Fruit fly (Drosophila melanogaster) whole organism, embryonic: Measurements from ENCODE around the gene mRpL4.

ENCODE experiments used
- Blimp-1 ChIP-seq: fragments of 200-800 bp; sonication (Bioruptor generic); optimal IDR thresholded peaks from 3 replicates; lab custom pipeline; 2018; ENCODE audit warnings: missing biosample characterization, missing genetic modification characterization, mild to moderate bottlenecking, moderate library complexity, missing genetic modification reagents
- CG10462 ChIP-seq: fragments of 200-800 bp; sonication (Bioruptor generic); optimal IDR thresholded peaks from 2 replicates; lab custom pipeline; 2016; ENCODE audit warnings: missing biosample characterization, missing genetic modification characterization
- CG11695 ChIP-seq: fragments of 200-800 bp; sonication (Bioruptor generic); IDR thresholded peaks from 3 replicates; pipeline ENCODE4 v1.3.6; 2022; ENCODE audit warnings: missing biosample characterization, missing genetic modification characterization
- CG14965 ChIP-seq: fragments of 200-800 bp; sonication (Bioruptor generic); optimal IDR thresholded peaks from 2 replicates; lab custom pipeline; 2016; ENCODE audit warnings: missing biosample characterization, missing genetic modification characterization, borderline replicate concordance
- CG15011 ChIP-seq: fragments of 200-800 bp; sonication (Bioruptor generic); optimal IDR thresholded peaks from 3 replicates; lab custom pipeline; 2018; ENCODE audit warnings: missing biosample characterization, mild to moderate bottlenecking, missing genetic modification characterization
- CG18764 ChIP-seq: fragments of 200-800 bp; sonication (Bioruptor generic); optimal IDR thresholded peaks from 3 replicates; lab custom pipeline; 2016; ENCODE audit warnings: missing biosample characterization, missing genetic modification characterization
- CG30403 ChIP-seq: fragments of 200-800 bp; sonication (Bioruptor generic); optimal IDR thresholded peaks from 3 replicates; lab custom pipeline; 2016; ENCODE audit warnings: missing biosample characterization, missing genetic modification characterization
- CG4617 ChIP-seq: fragments of 200-800 bp; sonication (Bioruptor generic); optimal IDR thresholded peaks from 3 replicates; lab custom pipeline; 2016; ENCODE audit warnings: missing biosample characterization, missing genetic modification characterization, borderline replicate concordance
- CG4730 ChIP-seq: fragments of 200-800 bp; sonication (Bioruptor generic); IDR thresholded peaks from 2 replicates; pipeline ENCODE4 v1.3.6; 2022; ENCODE audit warnings: missing biosample characterization, missing genetic modification characterization
- CG5245 ChIP-seq: fragments of 200-800 bp; sonication (Bioruptor generic); optimal IDR thresholded peaks from 3 replicates; lab custom pipeline; 2016; ENCODE audit warnings: missing biosample characterization, missing genetic modification characterization
- CG6654 ChIP-seq: fragments of 200-800 bp; sonication (Bioruptor generic); optimal IDR thresholded peaks from 2 replicates; lab custom pipeline; 2017; ENCODE audit warnings: missing biosample characterization, mild to moderate bottlenecking, missing genetic modification characterization
- CG8290 ChIP-seq, 3 experiments: fragments of 200-800 bp; sonication (Bioruptor generic); optimal IDR thresholded peaks; 2 replicates each; lab custom pipeline; 2016 to 2019; ENCODE audit warnings: missing biosample characterization in 3 of 3, missing genetic modification characterization in 3 of 3, mild to moderate bottlenecking in 2 of 3, moderate library complexity in 1 of 3
- CG9876 ChIP-seq: fragments of 200-800 bp; sonication (Bioruptor generic); optimal IDR thresholded peaks from 2 replicates; lab custom pipeline; 2016; ENCODE audit warnings: missing biosample characterization, missing genetic modification characterization
- Deaf1 ChIP-seq: fragments of 200-800 bp; optimal IDR thresholded peaks from 3 replicates; lab custom pipeline; 2019; ENCODE audit warnings: missing biosample characterization, mild to moderate bottlenecking, missing genetic modification characterization, moderate library complexity
- Dll ChIP-seq: fragments of 200-800 bp; sonication (Bioruptor generic); IDR thresholded peaks from 4 replicates; pipeline ENCODE4 v1.3.6; 2022; ENCODE audit warnings: missing biosample characterization, missing genetic modification characterization; ENCODE audit not compliant: partially characterized antibody
- E2f1 ChIP-seq: fragments of 200-800 bp; sonication (Bioruptor generic); IDR thresholded peaks from 2 replicates; pipeline ENCODE4 v1.3.6; 2022; ENCODE audit warnings: missing biosample characterization, missing genetic modification characterization
- Lim3 ChIP-seq: fragments of 200-800 bp; sonication (Bioruptor generic); IDR thresholded peaks from 2 replicates; pipeline ENCODE4 v1.3.6; 2022; ENCODE audit warnings: missing biosample characterization, missing genetic modification characterization
- Lpt ChIP-seq: fragments of >200 bp; optimal IDR thresholded peaks from 2 replicates; lab custom pipeline; 2018; ENCODE audit warnings: missing biosample characterization, missing genetic modification characterization
- MBD-R2 ChIP-seq: fragments of 200-800 bp; sonication (Bioruptor generic); IDR thresholded peaks from 2 replicates; pipeline ENCODE4 v1.3.6; 2022; ENCODE audit warnings: missing biosample characterization, missing genetic modification characterization
- Neu2 ChIP-seq: fragments of 200-800 bp; sonication (Bioruptor generic); optimal IDR thresholded peaks from 3 replicates; lab custom pipeline; 2016; ENCODE audit warnings: missing biosample characterization, missing genetic modification characterization, borderline replicate concordance
- Taf1 ChIP-seq: fragments of 200-800 bp; sonication (Bioruptor generic); IDR thresholded peaks from 2 replicates; pipeline ENCODE4 v1.3.6; 2022; ENCODE audit warnings: missing biosample characterization, missing genetic modification characterization
- amos ChIP-seq: fragments of 200-800 bp; sonication (Bioruptor generic); IDR thresholded peaks from 2 replicates; pipeline ENCODE4 v1.3.6; 2022; ENCODE audit warnings: missing biosample characterization, missing genetic modification characterization; ENCODE audit not compliant: partially characterized antibody
- ap ChIP-seq: fragments of 200-800 bp; sonication (Bioruptor generic); IDR thresholded peaks from 2 replicates; pipeline ENCODE4 v1.3.6; 2022; ENCODE audit warnings: missing biosample characterization, missing genetic modification characterization
- ato ChIP-seq: fragments of 200-800 bp; sonication (Bioruptor generic); IDR thresholded peaks from 2 replicates; pipeline ENCODE4 v1.3.6; 2022; ENCODE audit warnings: missing biosample characterization, missing genetic modification characterization; ENCODE audit not compliant: partially characterized antibody
- bbx ChIP-seq: fragments of 200-800 bp; sonication (Bioruptor generic); IDR thresholded peaks from 2 replicates; pipeline ENCODE4 v1.3.6; 2022; ENCODE audit warnings: missing biosample characterization, missing genetic modification characterization; ENCODE audit not compliant: partially characterized antibody
- bcd ChIP-seq: fragments of 200-800 bp; sonication (Bioruptor generic); optimal IDR thresholded peaks from 2 replicates; lab custom pipeline; 2017; ENCODE audit warnings: missing biosample characterization, mild to moderate bottlenecking, missing genetic modification characterization
- br ChIP-seq: fragments of >200 bp; optimal IDR thresholded peaks from 2 replicates; lab custom pipeline; 2017
- cg ChIP-seq: fragments of 200-800 bp; sonication (Bioruptor generic); optimal IDR thresholded peaks from 3 replicates; lab custom pipeline; 2019; ENCODE audit warnings: missing biosample characterization, mild to moderate bottlenecking, missing genetic modification characterization, moderate library complexity
- croc ChIP-seq: fragments of 200-800 bp; sonication (Bioruptor generic); conservative IDR thresholded peaks from 3 replicates; pipeline ENCODE4 v1.3.6; 2022; ENCODE audit warnings: missing biosample characterization, missing genetic modification characterization
- crp ChIP-seq, 2 experiments: fragments of 200-800 bp; sonication (Bioruptor generic); optimal IDR thresholded peaks; 2 replicates in 1 of 2; 3 replicates in 1 of 2; lab custom pipeline; 2017; ENCODE audit warnings: missing biosample characterization in 2 of 2, missing genetic modification characterization in 2 of 2, mild to moderate bottlenecking in 1 of 2, moderate library complexity in 1 of 2
- dpn ChIP-seq, 2 experiments: fragments of 200-800 bp; sonication (Bioruptor generic); optimal IDR thresholded peaks; 3 replicates each; lab custom pipeline; 2016; ENCODE audit warnings: missing biosample characterization in 2 of 2, missing genetic modification characterization in 2 of 2
- ems ChIP-seq: fragments of 200-800 bp; sonication (Bioruptor generic); optimal IDR thresholded peaks from 3 replicates; lab custom pipeline; 2016; ENCODE audit warnings: missing biosample characterization, missing genetic modification characterization
- fu2 ChIP-seq: fragments of 200-800 bp; sonication (Bioruptor generic); optimal IDR thresholded peaks from 2 replicates; lab custom pipeline; 2016; ENCODE audit warnings: missing biosample characterization, missing genetic modification characterization
- gce ChIP-seq: fragments of 200-800 bp; sonication (Bioruptor generic); IDR thresholded peaks from 3 replicates; pipeline ENCODE4 v1.3.6; 2022; ENCODE audit warnings: missing biosample characterization, missing genetic modification characterization
- jing ChIP-seq: fragments of 200-800 bp; sonication (Bioruptor generic); optimal IDR thresholded peaks from 2 replicates; lab custom pipeline; 2018; ENCODE audit warnings: missing biosample characterization, mild to moderate bottlenecking, missing genetic modification characterization
- oc ChIP-seq: fragments of 200-800 bp; sonication (Bioruptor generic); optimal IDR thresholded peaks from 2 replicates; lab custom pipeline; 2018; ENCODE audit warnings: missing biosample characterization, mild to moderate bottlenecking, missing genetic modification characterization, moderate library complexity
- prd ChIP-seq, 3 experiments: fragments of >200 bp in 2 of 3; fragments of 200-800 bp in 1 of 3; sonication (Bioruptor generic) in 1 of 3; optimal IDR thresholded peaks in 2 of 3; IDR thresholded peaks in 1 of 3; 2 replicates in 2 of 3; 3 replicates in 1 of 3; pipeline versions ENCODE4 v1.3.6 to Lab custom; 2017 to 2022; ENCODE audit warnings: missing biosample characterization in 1 of 3, missing genetic modification characterization in 1 of 3
- so ChIP-seq: fragments of 200-800 bp; sonication (Bioruptor generic); IDR thresholded peaks from 3 replicates; pipeline ENCODE4 v1.3.6; 2022; ENCODE audit warnings: missing biosample characterization, missing genetic modification characterization
- ttk ChIP-seq: fragments of 200-800 bp; sonication (Bioruptor generic); IDR thresholded peaks from 2 replicates; pipeline ENCODE4 v2.1.2; 2022; ENCODE audit warnings: missing biosample characterization, missing genetic modification characterization
- unc-4 ChIP-seq: fragments of 200-800 bp; sonication (Bioruptor generic); IDR thresholded peaks from 2 replicates; pipeline ENCODE4 v1.3.6; 2022; ENCODE audit warnings: missing biosample characterization, missing genetic modification characterization; ENCODE audit not compliant: partially characterized antibody
- wdn ChIP-seq: fragments of 200-800 bp; sonication (Bioruptor generic); IDR thresholded peaks from 2 replicates; pipeline ENCODE4 v1.3.6; 2022; ENCODE audit warnings: missing biosample characterization, missing genetic modification characterization
- zfh1 ChIP-seq: fragments of 200-800 bp; sonication (Bioruptor generic); IDR thresholded peaks from 3 replicates; pipeline ENCODE4 v1.3.6; 2022; ENCODE audit warnings: missing biosample characterization, missing genetic modification characterization

The mRpL4 gene

DNA sequence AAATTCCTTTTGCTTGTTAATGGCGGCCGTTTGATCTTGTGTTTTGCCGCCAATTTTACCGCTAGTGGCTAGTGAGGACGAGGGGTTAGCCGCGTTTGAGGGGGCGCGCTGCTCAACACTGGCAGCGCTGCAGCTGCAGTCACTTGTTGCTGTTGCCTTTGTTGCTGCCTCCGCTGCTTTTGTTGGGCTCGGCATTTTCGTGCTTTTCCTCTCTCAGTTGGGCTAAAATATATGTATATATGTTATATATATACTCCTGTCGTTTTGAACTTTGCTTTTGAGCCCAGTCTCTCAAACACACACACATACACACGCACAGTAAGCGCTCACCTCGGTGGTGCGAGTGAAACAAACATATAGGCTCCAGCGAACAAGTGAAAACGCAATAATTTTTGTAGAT lies 4.1 kb downstream of the mRpL4 start (continued):
- TF ChIP-seq CG11695 (GFP tag; lab: Robert Waterston, UW): no peak
- peak; percentile 24 for TF ChIP-seq Deaf1 (tag; lab: Kevin White, UChicago)
- TF ChIP-seq E2f1: peak; percentile 63; the same call in 1 of the 2 replicates
- TF ChIP-seq CG30403: no peak
- no peak for TF ChIP-seq MBD-R2 (GFP tag; lab: Robert Waterston, UW)
- peak; percentile 19 for TF ChIP-seq oc (tag; lab: Kevin White, UChicago)
- TF ChIP-seq unc-4 (GFP tag; lab: Robert Waterston, UW): no peak
- TF ChIP-seq CG6654: no peak
- no peak for TF ChIP-seq CG14965 (GFP tag; lab: Kevin White, UChicago)
- no peak for TF ChIP-seq crp (GFP tag; optimal IDR thresholded peaks at IDR 0.05; lab: Kevin White, UChicago)
- TF ChIP-seq CG4617 (GFP tag; lab: Kevin White, UChicago): no peak
- no peak for TF ChIP-seq gce (GFP tag; lab: Robert Waterston, UW)
- TF ChIP-seq bcd (GFP tag; lab: Kevin White, UChicago): no peak
- no peak for TF ChIP-seq ttk
- TF ChIP-seq CG8290 (GFP tag; optimal IDR thresholded peaks at IDR 0.05; lab: Kevin White, UChicago): no peak
- no peak for TF ChIP-seq CG8290 (tag; optimal IDR thresholded peaks at IDR 0.05; lab: Kevin White, UChicago)
- TF ChIP-seq Taf1 (GFP tag; lab: Robert Waterston, UW): no peak
- no peak for TF ChIP-seq dpn (GFP tag; optimal IDR thresholded peaks at IDR 0.05; lab: Kevin White, UChicago)
- TF ChIP-seq Blimp-1 (GFP tag; lab: Kevin White, UChicago): peak; percentile 10
- TF ChIP-seq amos (GFP tag; lab: Robert Waterston, UW): no peak
- no peak for TF ChIP-seq CG10462
- TF ChIP-seq zfh1 (GFP tag; lab: Robert Waterston, UW): no peak
- no peak for TF ChIP-seq br
- TF ChIP-seq CG18764 (GFP tag; lab: Kevin White, UChicago): no peak
- TF ChIP-seq Lpt: no peak
- TF ChIP-seq cg (GFP tag; lab: Kevin White, UChicago): peak; percentile 83
- no peak for TF ChIP-seq CG5245 (GFP tag; lab: Kevin White, UChicago)
- TF ChIP-seq Dll (GFP tag; lab: Robert Waterston, UW): no peak
- TF ChIP-seq ems (GFP tag; lab: Kevin White, UChicago): no peak
- TF ChIP-seq ap (GFP tag; lab: Robert Waterston, UW): no peak
- TF ChIP-seq ato (GFP tag; lab: Robert Waterston, UW): no peak
- TF ChIP-seq CG15011 (GFP tag; lab: Kevin White, UChicago): no peak
- TF ChIP-seq jing: no peak
- no peak for TF ChIP-seq CG4730 (GFP tag; lab: Robert Waterston, UW)
- no peak for TF ChIP-seq bbx (GFP tag; lab: Robert Waterston, UW)
- 0 out of 3 replicates have a peak, but pooled peaks have one; percentile 25 for TF ChIP-seq so (GFP tag; lab: Robert Waterston, UW)
- no peak for TF ChIP-seq wdn (GFP tag; lab: Robert Waterston, UW)
- no peak for TF ChIP-seq fu2
- TF ChIP-seq prd (optimal IDR thresholded peaks at IDR 0.05; lab: Kevin White, UChicago): no peak
- TF ChIP-seq prd (GFP tag; IDR thresholded peaks at IDR 0.05; lab: Robert Waterston, UW): no peak; the same call in 2 of the 3 replicates
- TF ChIP-seq croc (GFP tag; lab: Robert Waterston, UW): no peak
- TF ChIP-seq Neu2 (GFP tag; lab: Kevin White, UChicago): no peak
- TF ChIP-seq CG9876 (GFP tag; lab: Kevin White, UChicago): no peak
- no peak for TF ChIP-seq Lim3 (GFP tag; lab: Robert Waterston, UW)
